Fruit fly (Drosophila melanogaster) whole organism, embryonic: ENCODE data around the gene mxt.
A peak's percentile ranks its signal among the peaks of the same experiment; 100 is the strongest.

Experiments used
- Ada2b ChIP-seq: fragments of 200-800 bp; sonication (Bioruptor generic); IDR thresholded peaks from 2 replicates; pipeline ENCODE4 v1.3.6; 2022; ENCODE audit warnings: missing biosample characterization, missing genetic modification characterization
- Atf6 ChIP-seq: fragments of 200-800 bp; sonication (Bioruptor generic); IDR thresholded peaks from 2 replicates; pipeline ENCODE4 v1.3.6; 2022; ENCODE audit warnings: missing biosample characterization, missing genetic modification characterization
- B-H1 ChIP-seq: fragments of 200-800 bp; sonication (Bioruptor generic); IDR thresholded peaks from 3 replicates; pipeline ENCODE4 v1.3.6; 2022; ENCODE audit warnings: missing biosample characterization, missing genetic modification characterization
- CG1024 ChIP-seq: fragments of 200-800 bp; sonication (Bioruptor generic); IDR thresholded peaks from 2 replicates; pipeline ENCODE4 v1.3.6; 2022; ENCODE audit warnings: missing biosample characterization, missing genetic modification characterization
- CG11695 ChIP-seq: fragments of 200-800 bp; sonication (Bioruptor generic); IDR thresholded peaks from 3 replicates; pipeline ENCODE4 v1.3.6; 2022; ENCODE audit warnings: missing biosample characterization, missing genetic modification characterization
- CG12391 ChIP-seq: fragments of 200-800 bp; sonication (Bioruptor generic); optimal IDR thresholded peaks from 3 replicates; lab custom pipeline; 2018; ENCODE audit warnings: missing biosample characterization, mild to moderate bottlenecking, missing genetic modification characterization, moderate library complexity
- CG14014 ChIP-seq: fragments of 200-800 bp; sonication (Bioruptor generic); IDR thresholded peaks from 2 replicates; pipeline ENCODE4 v1.3.6; 2022; ENCODE audit warnings: missing biosample characterization, missing genetic modification characterization
- CG14667 ChIP-seq: fragments of 200-800 bp; sonication (Bioruptor generic); IDR thresholded peaks from 2 replicates; pipeline ENCODE4 v1.3.6; 2022; ENCODE audit warnings: missing biosample characterization, missing genetic modification characterization
- CG15269 ChIP-seq: fragments of 200-800 bp; sonication (Bioruptor generic); optimal IDR thresholded peaks from 2 replicates; lab custom pipeline; 2018; ENCODE audit warnings: missing biosample characterization, mild to moderate bottlenecking, missing genetic modification characterization, moderate library complexity
- CG17328 ChIP-seq: fragments of 200-800 bp; sonication (Bioruptor generic); IDR thresholded peaks from 2 replicates; pipeline ENCODE4 v1.3.6; 2022; ENCODE audit warnings: missing biosample characterization, missing genetic modification characterization
- CG2678 ChIP-seq: fragments of 200-800 bp; sonication (Bioruptor generic); optimal IDR thresholded peaks from 3 replicates; lab custom pipeline; 2019; ENCODE audit warnings: missing biosample characterization, mild to moderate bottlenecking, missing genetic modification characterization, moderate library complexity
- CG30403 ChIP-seq: fragments of 200-800 bp; sonication (Bioruptor generic); optimal IDR thresholded peaks from 3 replicates; lab custom pipeline; 2016; ENCODE audit warnings: missing biosample characterization, missing genetic modification characterization
- CG31224 ChIP-seq: fragments of 200-800 bp; sonication (Bioruptor generic); IDR thresholded peaks from 2 replicates; pipeline ENCODE4 v1.3.6; 2022; ENCODE audit warnings: missing biosample characterization, missing genetic modification characterization
- CG33557 ChIP-seq: fragments of 200-800 bp; sonication (Bioruptor generic); optimal IDR thresholded peaks from 2 replicates; lab custom pipeline; 2019; ENCODE audit warnings: missing biosample characterization, mild to moderate bottlenecking, missing genetic modification characterization, moderate library complexity
- CG6272 ChIP-seq: fragments of 200-800 bp; sonication (Bioruptor generic); IDR thresholded peaks from 2 replicates; pipeline ENCODE4 v1.3.6; 2022; ENCODE audit warnings: missing biosample characterization, missing genetic modification characterization
- CG8290 ChIP-seq, 3 experiments: fragments of 200-800 bp; sonication (Bioruptor generic); optimal IDR thresholded peaks; 2 replicates each; lab custom pipeline; 2016 to 2019; ENCODE audit warnings: missing biosample characterization in 3 of 3, missing genetic modification characterization in 3 of 3, mild to moderate bottlenecking in 2 of 3, moderate library complexity in 1 of 3
- CG8478 ChIP-seq: fragments of >200 bp; optimal IDR thresholded peaks from 2 replicates; lab custom pipeline; 2018
- D19B ChIP-seq: fragments of 200-800 bp; sonication (Bioruptor generic); optimal IDR thresholded peaks from 2 replicates; lab custom pipeline; 2017; ENCODE audit warnings: missing biosample characterization, mild to moderate bottlenecking, missing genetic modification characterization
- E2f2 ChIP-seq: fragments of 200-800 bp; sonication (Bioruptor generic); IDR thresholded peaks from 2 replicates; pipeline ENCODE4 v1.3.6; 2022; ENCODE audit warnings: missing biosample characterization, missing genetic modification characterization
- HLH3B ChIP-seq: fragments of 200-800 bp; sonication (Bioruptor generic); IDR thresholded peaks from 2 replicates; pipeline ENCODE4 v1.3.6; 2022; ENCODE audit warnings: missing biosample characterization, missing genetic modification characterization
- Hr51 ChIP-seq, 2 experiments: fragments of 200-800 bp; sonication (Bioruptor generic); optimal IDR thresholded peaks; 2 replicates in 1 of 2; 3 replicates in 1 of 2; lab custom pipeline; 2016 to 2018; ENCODE audit warnings: missing biosample characterization in 2 of 2, missing genetic modification characterization in 2 of 2, mild to moderate bottlenecking in 1 of 2, moderate library complexity in 1 of 2
- Kr ChIP-seq: fragments of 200-800 bp; sonication (Bioruptor generic); optimal IDR thresholded peaks from 2 replicates; lab custom pipeline; 2017; ENCODE audit warnings: missing biosample characterization, mild to moderate bottlenecking, missing genetic modification characterization
- MBD-R2 ChIP-seq: fragments of 200-800 bp; sonication (Bioruptor generic); IDR thresholded peaks from 2 replicates; pipeline ENCODE4 v1.3.6; 2022; ENCODE audit warnings: missing biosample characterization, missing genetic modification characterization
- Myb ChIP-seq: fragments of 200-800 bp; sonication (Bioruptor generic); optimal IDR thresholded peaks from 2 replicates; lab custom pipeline; 2016; ENCODE audit warnings: missing biosample characterization, missing genetic modification characterization
- Nf-YB ChIP-seq: fragments of 200-800 bp; sonication (Bioruptor generic); optimal IDR thresholded peaks from 3 replicates; lab custom pipeline; 2019; ENCODE audit warnings: missing biosample characterization, mild to moderate bottlenecking, missing genetic modification characterization, moderate library complexity
- Rfx ChIP-seq: fragments of 200-800 bp; sonication (Bioruptor generic); IDR thresholded peaks from 2 replicates; pipeline ENCODE4 v1.3.6; 2022; ENCODE audit warnings: missing biosample characterization, missing genetic modification characterization
- Six4 ChIP-seq: fragments of 200-800 bp; sonication (Bioruptor generic); optimal IDR thresholded peaks from 2 replicates; lab custom pipeline; 2016; ENCODE audit warnings: missing biosample characterization, missing genetic modification characterization
- Sox102F ChIP-seq: fragments of 200-800 bp; sonication (Bioruptor generic); optimal IDR thresholded peaks from 2 replicates; lab custom pipeline; 2018; ENCODE audit warnings: missing biosample characterization, mild to moderate bottlenecking, missing genetic modification characterization, moderate library complexity
- Taf1 ChIP-seq: fragments of 200-800 bp; sonication (Bioruptor generic); IDR thresholded peaks from 2 replicates; pipeline ENCODE4 v1.3.6; 2022; ENCODE audit warnings: missing biosample characterization, missing genetic modification characterization
- Xbp1 ChIP-seq: fragments of 200-800 bp; sonication (Bioruptor generic); optimal IDR thresholded peaks from 3 replicates; lab custom pipeline; 2016; ENCODE audit warnings: missing biosample characterization, mild to moderate bottlenecking, missing genetic modification characterization
- chinmo ChIP-seq: fragments of 200-800 bp; sonication (Bioruptor generic); IDR thresholded peaks from 4 replicates; pipeline ENCODE4 v1.3.6; 2022; ENCODE audit warnings: missing biosample characterization, missing genetic modification characterization; ENCODE audit not compliant: partially characterized antibody
- dmrt99B ChIP-seq: fragments of 200-800 bp; sonication (Bioruptor generic); optimal IDR thresholded peaks from 2 replicates; lab custom pipeline; 2018; ENCODE audit warnings: missing biosample characterization, mild to moderate bottlenecking, missing genetic modification characterization, moderate library complexity
- en ChIP-seq: fragments of 200-800 bp; sonication (Bioruptor generic); optimal IDR thresholded peaks from 2 replicates; lab custom pipeline; 2016; ENCODE audit warnings: missing biosample characterization, missing genetic modification characterization
- ftz-f1 ChIP-seq: fragments of 200-800 bp; sonication (Bioruptor generic); optimal IDR thresholded peaks from 2 replicates; lab custom pipeline; 2016; ENCODE audit warnings: missing biosample characterization, missing genetic modification characterization
- mld ChIP-seq: fragments of 200-800 bp; sonication (Bioruptor generic); IDR thresholded peaks from 3 replicates; pipeline ENCODE4 v1.3.6; 2022; ENCODE audit warnings: missing biosample characterization, missing genetic modification characterization; ENCODE audit not compliant: partially characterized antibody
- nom ChIP-seq: fragments of 200-800 bp; sonication (Bioruptor generic); optimal IDR thresholded peaks from 2 replicates; lab custom pipeline; 2017; ENCODE audit warnings: missing biosample characterization, missing genetic modification characterization, mild to moderate bottlenecking, moderate library complexity, missing genetic modification reagents
- phol ChIP-seq: fragments of 200-800 bp; sonication (Bioruptor generic); optimal IDR thresholded peaks from 3 replicates; lab custom pipeline; 2018; ENCODE audit warnings: missing biosample characterization, mild to moderate bottlenecking, missing genetic modification characterization, moderate library complexity
- ro ChIP-seq: fragments of 200-800 bp; sonication (Bioruptor generic); IDR thresholded peaks from 2 replicates; pipeline ENCODE4 v1.3.6; 2022; ENCODE audit warnings: missing biosample characterization, missing genetic modification characterization
- row ChIP-seq: fragments of 200-800 bp; sonication (Bioruptor generic); IDR thresholded peaks from 3 replicates; pipeline ENCODE4 v1.3.6; 2022; ENCODE audit warnings: missing biosample characterization, missing genetic modification characterization
- run ChIP-seq: fragments of 200-800 bp; sonication (Bioruptor generic); optimal IDR thresholded peaks from 3 replicates; lab custom pipeline; 2018; ENCODE audit warnings: missing biosample characterization, mild to moderate bottlenecking, missing genetic modification characterization
- sens ChIP-seq: fragments of 200-800 bp; sonication (Bioruptor generic); peaks from one replicate; lab custom pipeline; 2016; ENCODE audit warnings: missing biosample characterization, missing genetic modification characterization
- slou ChIP-seq: fragments of 200-800 bp; sonication (Bioruptor generic); optimal IDR thresholded peaks from 3 replicates; lab custom pipeline; 2016; ENCODE audit warnings: missing biosample characterization, missing genetic modification characterization
- so ChIP-seq: fragments of 200-800 bp; sonication (Bioruptor generic); IDR thresholded peaks from 3 replicates; pipeline ENCODE4 v1.3.6; 2022; ENCODE audit warnings: missing biosample characterization, missing genetic modification characterization
- tap ChIP-seq: fragments of 200-800 bp; optimal IDR thresholded peaks from 3 replicates; lab custom pipeline; 2019; ENCODE audit warnings: missing biosample characterization, mild to moderate bottlenecking, missing genetic modification characterization, moderate library complexity
- toy ChIP-seq: fragments of 200-800 bp; sonication (Bioruptor generic); IDR thresholded peaks from 2 replicates; pipeline ENCODE4 v1.3.6; 2022; ENCODE audit warnings: missing biosample characterization, missing genetic modification characterization
- ttk ChIP-seq: fragments of 200-800 bp; sonication (Bioruptor generic); IDR thresholded peaks from 2 replicates; pipeline ENCODE4 v2.1.2; 2022; ENCODE audit warnings: missing biosample characterization, missing genetic modification characterization
- unpg ChIP-seq: fragments of 200-800 bp; sonication (Bioruptor generic); optimal IDR thresholded peaks from 3 replicates; lab custom pipeline; 2018; ENCODE audit warnings: missing biosample characterization, mild to moderate bottlenecking, missing genetic modification characterization, moderate library complexity
- zen ChIP-seq: fragments of 200-800 bp; sonication (Bioruptor generic); optimal IDR thresholded peaks from 3 replicates; lab custom pipeline; 2018; ENCODE audit warnings: missing biosample characterization, mild to moderate bottlenecking, missing genetic modification characterization, moderate library complexity
- zfh1 ChIP-seq: fragments of 200-800 bp; sonication (Bioruptor generic); IDR thresholded peaks from 3 replicates; pipeline ENCODE4 v1.3.6; 2022; ENCODE audit warnings: missing biosample characterization, missing genetic modification characterization

mxt gene

DNA sequence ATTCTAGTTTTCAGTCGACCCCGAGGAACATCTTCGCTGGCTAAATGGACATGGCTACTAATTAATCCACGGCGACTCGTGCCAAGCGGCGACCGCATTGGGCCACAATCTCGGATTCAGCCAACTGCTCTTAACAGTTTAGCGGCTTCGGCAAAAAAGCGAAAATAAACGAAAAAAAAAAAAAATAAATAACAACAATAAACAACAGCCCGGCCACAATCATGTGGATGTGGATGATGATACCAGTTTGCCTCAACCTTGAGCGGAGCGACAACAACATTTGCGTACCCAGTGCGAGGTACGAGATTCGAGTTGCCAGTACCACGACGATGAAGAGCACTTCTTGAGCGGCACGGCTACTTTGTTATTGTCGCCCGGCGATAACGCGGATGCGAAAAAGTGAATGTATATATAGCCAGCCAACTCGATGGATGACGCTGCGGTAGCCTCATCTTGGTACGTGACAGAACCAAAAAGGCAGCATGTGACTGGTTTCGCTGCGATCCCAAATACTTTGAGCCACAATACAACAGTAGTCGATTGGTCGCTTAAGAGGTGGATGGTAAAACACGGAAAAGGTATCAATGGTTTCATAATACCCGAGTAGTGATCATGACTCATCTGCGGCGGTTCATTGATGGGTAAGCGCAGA lies 39.0 kb downstream of the mxt start:
- peak; percentile 27 for TF ChIP-seq ftz-f1
- no peak for TF ChIP-seq ro (GFP tag; lab: Robert Waterston, UW)
- no peak for TF ChIP-seq CG33557 (GFP tag; lab: Kevin White, UChicago)
- no peak for TF ChIP-seq Kr (GFP tag; lab: Kevin White, UChicago)
- TF ChIP-seq D19B (GFP tag; lab: Kevin White, UChicago), result peak; percentile 68
- TF ChIP-seq chinmo, result peak; percentile 77; the same call in 1 of the 4 replicates
- 0 out of 3 replicates have a peak, but pooled peaks have one; percentile 49 for TF ChIP-seq so (GFP tag; lab: Robert Waterston, UW)
- peak; percentile 53 for TF ChIP-seq nom (GFP tag; lab: Kevin White, UChicago)
- TF ChIP-seq zfh1 (GFP tag; lab: Robert Waterston, UW), result no peak
- TF ChIP-seq Taf1 (GFP tag; lab: Robert Waterston, UW), result no peak
- no peak for TF ChIP-seq run (tag; lab: Kevin White, UChicago)
- peak; percentile 78 for TF ChIP-seq CG31224
- TF ChIP-seq sens (GFP tag; lab: Kevin White, UChicago), result peak; percentile 35
- no peak for TF ChIP-seq B-H1 (GFP tag; lab: Robert Waterston, UW)
- no peak for TF ChIP-seq en
- no peak for TF ChIP-seq phol (tag; lab: Kevin White, UChicago)
- 0 out of 2 replicates have a peak, but pooled peaks have one; percentile 25 for TF ChIP-seq Atf6 (GFP tag; lab: Robert Waterston, UW)
- no peak for TF ChIP-seq CG8290 (GFP tag; optimal IDR thresholded peaks at IDR 0.05; lab: Kevin White, UChicago)
- TF ChIP-seq CG8290 (tag; optimal IDR thresholded peaks at IDR 0.05; lab: Kevin White, UChicago), result peak in 1 of 2 experiments; percentile 28
- TF ChIP-seq Rfx (GFP tag; lab: Robert Waterston, UW), result 0 out of 2 replicates have a peak, but pooled peaks have one; percentile 34
- TF ChIP-seq Xbp1 (GFP tag; lab: Kevin White, UChicago), result no peak
- TF ChIP-seq row (GFP tag; lab: Robert Waterston, UW), result 0 out of 3 replicates have a peak, but pooled peaks have one; percentile 21
- no peak for TF ChIP-seq CG1024
- TF ChIP-seq Hr51 (GFP tag; optimal IDR thresholded peaks at IDR 0.05; lab: Kevin White, UChicago), result no peak

DNA sequence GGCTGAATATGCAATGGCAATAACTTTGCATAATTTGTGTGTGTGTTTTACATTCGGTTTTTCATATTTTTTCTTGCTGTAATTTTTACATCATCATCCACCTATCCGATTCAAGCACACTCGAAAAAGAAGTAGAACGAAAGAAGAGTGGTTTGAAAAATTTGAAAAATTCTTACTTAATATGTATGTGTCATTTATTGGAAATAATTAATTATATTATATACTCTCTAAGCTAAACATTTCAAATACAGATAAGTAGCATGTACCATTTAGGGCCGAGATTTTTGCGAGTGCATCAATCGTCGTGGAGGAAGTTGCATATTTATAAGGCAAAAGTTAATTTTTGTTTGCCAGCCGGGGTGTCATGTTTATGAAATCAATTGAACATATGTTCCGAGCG lies 41.0 kb downstream of the mxt start:
- TF ChIP-seq CG14667 (GFP tag; lab: Robert Waterston, UW), result 0 out of 2 replicates have a peak, but pooled peaks have one; percentile 9
- TF ChIP-seq dmrt99B (tag; lab: Kevin White, UChicago), result peak; percentile 52
- no peak for TF ChIP-seq Nf-YB (GFP tag; lab: Kevin White, UChicago)
- TF ChIP-seq phol (tag; lab: Kevin White, UChicago), result no peak
- peak; percentile 15 for TF ChIP-seq tap
- 0 out of 2 replicates have a peak, but pooled peaks have one; percentile 62 for TF ChIP-seq HLH3B
- peak; percentile 12; the same call in 1 of the 2 replicates for TF ChIP-seq E2f2
- TF ChIP-seq CG14014 (GFP tag; lab: Robert Waterston, UW), result peak; percentile 20; the same call in 1 of the 2 replicates
- peak; percentile 10 for TF ChIP-seq CG2678
- TF ChIP-seq CG12391 (tag; lab: Kevin White, UChicago), result peak; percentile 1
- TF ChIP-seq CG30403 (GFP tag; lab: Kevin White, UChicago), result peak; percentile 14
- no peak for TF ChIP-seq CG6272
- peak; percentile 53 for TF ChIP-seq unpg
- no peak for TF ChIP-seq zen (tag; lab: Kevin White, UChicago)
- peak in 1 of 2 experiments; percentile 62 for TF ChIP-seq Hr51 (GFP tag; optimal IDR thresholded peaks at IDR 0.05; lab: Kevin White, UChicago)
- peak; percentile 49 for TF ChIP-seq CG15269 (tag; lab: Kevin White, UChicago)
- TF ChIP-seq CG17328 (GFP tag; lab: Robert Waterston, UW), result 0 out of 2 replicates have a peak, but pooled peaks have one; percentile 21
- no peak for TF ChIP-seq Six4 (GFP tag; lab: Kevin White, UChicago)
- TF ChIP-seq Myb, result no peak
- TF ChIP-seq CG11695 (GFP tag; lab: Robert Waterston, UW), result peak; percentile 43; the same call in 1 of the 3 replicates
- no peak for TF ChIP-seq mld (GFP tag; lab: Robert Waterston, UW)
- no peak for TF ChIP-seq MBD-R2 (GFP tag; lab: Robert Waterston, UW)
- TF ChIP-seq Sox102F (GFP tag; lab: Kevin White, UChicago), result peak; percentile 61
- peak; percentile 60; the same call in 1 of the 2 replicates for TF ChIP-seq Ada2b (GFP tag; lab: Robert Waterston, UW)
- TF ChIP-seq ttk (GFP tag; lab: Robert Waterston, UW), result peak; percentile 34; the same call in 1 of the 2 replicates
- no peak for TF ChIP-seq CG8478 (lab: Kevin White, UChicago)
- no peak for TF ChIP-seq slou (GFP tag; lab: Kevin White, UChicago)
- no peak for TF ChIP-seq toy (GFP tag; lab: Robert Waterston, UW)
